Worm (Caenorhabditis elegans) whole organism, L2 larva: ENCODE results near the gene mig-2.

Experiments used
- ZK546.5 ChIP-seq: sonication (generic microtip); optimal IDR thresholded peaks from 2 replicates; lab custom pipeline; 2017; ENCODE audit warnings: missing biosample characterization, missing genetic modification characterization
- nhr-237 ChIP-seq: fragments of 150-350 bp; optimal IDR thresholded peaks from 2 replicates; lab custom pipeline; 2014; ENCODE audit warnings: missing biosample characterization, missing genetic modification characterization
- skn-1 ChIP-seq: sonication (generic microtip); optimal IDR thresholded peaks from 2 replicates; lab custom pipeline; 2017; ENCODE audit warnings: missing biosample characterization, missing genetic modification characterization
- snpc-4 ChIP-seq: fragments of 150-350 bp; optimal IDR thresholded peaks from 2 replicates; lab custom pipeline; 2014; ENCODE audit warnings: missing biosample characterization, missing genetic modification characterization

ce11 chrX:11552879-11553278 is 4.5 kb downstream of the mig-2 start:
- TF ChIP-seq nhr-237 (tag; lab: Kevin White, UChicago) (no peak), ZK546.5 (no peak), skn-1 (no peak), snpc-4 (tag; lab: Kevin White, UChicago) (no peak)
